ENCODE assay signal across 2 worm cellular contexts in the genomic region with DNA sequence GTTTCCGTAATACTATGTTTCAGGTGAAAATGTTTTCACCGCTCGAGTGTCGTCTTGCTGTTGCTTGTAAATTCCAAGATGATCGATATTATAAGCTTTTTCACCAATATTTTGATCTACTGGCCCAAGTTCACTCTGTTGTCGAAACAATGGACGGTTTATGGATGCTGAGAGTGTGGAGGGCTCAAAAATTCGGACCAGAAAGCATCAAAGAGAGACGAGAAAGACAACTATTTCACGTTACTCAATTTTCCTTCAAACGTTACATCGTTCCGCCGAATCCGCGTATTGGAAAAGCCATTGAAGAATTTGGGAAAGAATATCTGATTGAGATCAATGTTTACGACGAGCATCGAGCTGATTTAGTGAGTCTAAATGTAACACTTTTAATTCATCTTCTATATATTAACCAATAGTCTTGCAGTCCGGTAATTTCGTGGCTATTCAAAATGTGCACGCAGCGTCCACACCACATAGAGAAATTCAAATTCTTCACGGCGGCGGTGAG.
A peak's percentile ranks its signal among the peaks of the same experiment; 100 is the strongest.
TF ChIP-seq lines count a peak whose summit lies in the region.

A gene (plus strand): TSS at position 17 of the 508 bp plus-strand sequence.

TF ChIP-seq in whole organism, L1 larva, 84 proteins besides CTCF, POLR2A, EP300 and RAD21 (continued from another document):
- TF ChIP-seq unc-86 (tag; optimal IDR thresholded peaks at IDR 0.05; lab: Kevin White, UChicago) (no peak), lin-35 (GFP tag; optimal IDR thresholded peaks at IDR 0.05; lab: Kevin White, UChicago) (peak in 1 of 2 experiments; percentile 2), lin-39 (tag; optimal IDR thresholded peaks at IDR 0.05; lab: Kevin White, UChicago) (no peak), irx-1 (tag; optimal IDR thresholded peaks at IDR 0.05; lab: Kevin White, UChicago) (no peak), hlh-4 (tag; optimal IDR thresholded peaks at IDR 0.05; lab: Kevin White, UChicago) (no peak), ztf-11 (tag; optimal IDR thresholded peaks at IDR 0.05; lab: Kevin White, UChicago) (no peak)

TF ChIP-seq in whole organism, L3 larva, 47 proteins besides CTCF, POLR2A, EP300 and RAD21 (continued from another document):
- no peak for TF ChIP-seq nhr-11 (tag; optimal IDR thresholded peaks at IDR 0.05; lab: Kevin White, UChicago)
- TF ChIP-seq elt-1 (tag; optimal IDR thresholded peaks at IDR 0.05; lab: Kevin White, UChicago), result no peak
- TF ChIP-seq hmg-11 (tag; optimal IDR thresholded peaks at IDR 0.05; lab: Kevin White, UChicago), result no peak
- TF ChIP-seq nhr-43 (tag; optimal IDR thresholded peaks at IDR 0.05; lab: Kevin White, UChicago; ENCODE audit: poor library complexity, severe bottlenecking), result peak; percentile 62
- no peak for TF ChIP-seq ztf-4 (tag; optimal IDR thresholded peaks at IDR 0.05; lab: Kevin White, UChicago)
- TF ChIP-seq nfya-1 (tag; optimal IDR thresholded peaks at IDR 0.05; lab: Kevin White, UChicago; ENCODE audit: insufficient read depth), result no peak
- no peak for TF ChIP-seq fkh-10 (GFP tag; optimal IDR thresholded peaks at IDR 0.05; lab: Kevin White, UChicago)
- no peak for TF ChIP-seq tbx-2 (tag; optimal IDR thresholded peaks at IDR 0.05; lab: Kevin White, UChicago)
- no peak for TF ChIP-seq lsy-12 (tag; optimal IDR thresholded peaks at IDR 0.05; lab: Kevin White, UChicago)
- no peak for TF ChIP-seq ceh-16 (tag; optimal IDR thresholded peaks at IDR 0.05; lab: Kevin White, UChicago)
- no peak for TF ChIP-seq lin-15B (tag; optimal IDR thresholded peaks at IDR 0.05; lab: Kevin White, UChicago)
- TF ChIP-seq ztf-11 (tag; optimal IDR thresholded peaks at IDR 0.05; lab: Kevin White, UChicago), result peak; percentile 49
- TF ChIP-seq ZK546.5 (tag; optimal IDR thresholded peaks at IDR 0.05; lab: Kevin White, UChicago), result no peak
- TF ChIP-seq elt-3 (tag; optimal IDR thresholded peaks at IDR 0.05; lab: Kevin White, UChicago), result peak in 1 of 3 experiments; percentile 28
- no peak for TF ChIP-seq fos-1 (tag; optimal IDR thresholded peaks at IDR 0.05; lab: Kevin White, UChicago)
